Fruit fly (Drosophila melanogaster) ovary, adult (tissue): ENCODE measurements around the gene CG17192.

Experiments used
- CG17801 ChIP-seq: fragments of 200-800 bp; optimal IDR thresholded peaks from 2 replicates; lab custom pipeline; 2019; ENCODE audit warnings: missing biosample characterization, mild to moderate bottlenecking, missing genetic modification characterization, moderate library complexity; ENCODE audit not compliant: partially characterized antibody

The CG17192 gene

dm6 chr3R:27018187-27018586 lies at the start of gene CG17192:
TSS of gene CG17192 (minus strand) at chr3R:27018287.
- TF ChIP-seq CG17801 (GFP tag; lab: Kevin White, UChicago) = no peak

- no peak for TF ChIP-seq CG17801 (GFP tag; lab: Kevin White, UChicago)
Measured at dm6 chr3R:27067362-27067761, 49.3 kb upstream of the CG17192 start.

dm6 chr3R:27065136-27065535 lies 47.0 kb upstream of the CG17192 start, which contains the start of gene CG43935:
TSS of gene CG43935 (plus strand) at chr3R:27065436.
- no peak for TF ChIP-seq CG17801 (GFP tag; lab: Kevin White, UChicago)

DNA sequence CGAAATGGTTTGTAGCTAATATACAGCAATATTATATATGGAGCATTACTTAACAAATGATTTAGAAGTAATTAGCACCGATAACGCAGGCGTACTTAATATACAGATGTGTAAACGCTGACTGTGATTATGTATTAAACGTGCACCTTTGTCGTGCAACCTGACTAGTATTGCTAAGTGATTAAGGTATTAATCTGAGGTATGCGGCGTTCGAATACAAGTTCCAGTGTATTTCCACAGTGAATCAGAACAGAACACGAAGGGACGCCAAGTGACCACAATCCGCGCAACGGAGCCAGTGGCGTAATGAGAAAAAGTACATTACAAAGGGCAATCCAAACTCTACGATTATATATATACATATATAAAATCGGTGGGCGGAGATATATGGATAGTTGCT lies 46.0 kb upstream of the CG17192 start, which contains the start of gene Nep5:
Nep5 (minus strand) TSS at position 101 of the 400 bp plus-strand sequence.
- TF ChIP-seq CG17801 (GFP tag; lab: Kevin White, UChicago) = no peak

- TF ChIP-seq CG17801 (GFP tag; lab: Kevin White, UChicago) = no peak
Measured at dm6 chr3R:27061916-27062315, 43.8 kb upstream of the CG17192 start, which contains the start of gene CG34292. TSS of gene CG34292 (plus strand) at chr3R:27062216.

dm6 chr3R:27056152-27056551 lies 38.1 kb upstream of the CG17192 start:
- no peak for TF ChIP-seq CG17801 (GFP tag; lab: Kevin White, UChicago)

- no peak for TF ChIP-seq CG17801 (GFP tag; lab: Kevin White, UChicago)
Measured at dm6 chr3R:27049549-27049948, 31.5 kb upstream of the CG17192 start.

DNA sequence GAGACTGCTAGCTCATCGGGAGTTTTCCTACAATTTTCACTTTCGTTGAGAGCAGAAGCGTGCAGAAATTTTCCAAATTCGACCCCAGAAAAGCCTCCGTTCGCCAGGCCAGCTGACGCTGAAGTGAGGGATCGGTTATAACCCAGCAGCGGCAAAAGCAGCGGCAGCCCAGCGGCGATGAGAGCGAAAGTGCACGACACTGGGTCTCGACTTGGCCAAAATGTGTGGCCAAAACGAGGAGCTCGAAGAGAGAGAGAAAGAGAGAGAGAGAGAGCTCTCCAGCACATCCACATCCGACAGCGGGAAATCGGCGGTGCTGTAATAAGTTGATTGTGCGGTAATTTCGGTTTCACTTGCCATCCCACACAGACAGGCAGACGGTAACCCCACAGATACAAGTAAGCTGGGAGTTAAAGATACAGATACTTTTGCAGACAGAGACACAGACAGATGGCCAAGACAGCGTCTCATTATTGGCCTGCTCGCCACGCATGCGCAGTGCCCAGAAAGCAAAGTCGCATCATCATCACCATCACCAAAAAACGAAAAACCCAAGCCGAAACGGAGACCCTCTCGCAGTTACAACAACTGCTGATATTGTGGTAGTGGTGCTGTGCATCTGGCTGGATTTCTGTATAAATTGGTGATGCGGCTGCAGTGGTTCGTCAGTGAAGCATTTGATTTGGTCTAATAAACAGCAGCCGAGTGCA lies 30.6 kb upstream of the CG17192 start, which contains the start of gene TwdlT:
TwdlT (plus strand) TSS at position 660 of the 710 bp plus-strand sequence.
- no peak for TF ChIP-seq CG17801 (GFP tag; lab: Kevin White, UChicago)

DNA sequence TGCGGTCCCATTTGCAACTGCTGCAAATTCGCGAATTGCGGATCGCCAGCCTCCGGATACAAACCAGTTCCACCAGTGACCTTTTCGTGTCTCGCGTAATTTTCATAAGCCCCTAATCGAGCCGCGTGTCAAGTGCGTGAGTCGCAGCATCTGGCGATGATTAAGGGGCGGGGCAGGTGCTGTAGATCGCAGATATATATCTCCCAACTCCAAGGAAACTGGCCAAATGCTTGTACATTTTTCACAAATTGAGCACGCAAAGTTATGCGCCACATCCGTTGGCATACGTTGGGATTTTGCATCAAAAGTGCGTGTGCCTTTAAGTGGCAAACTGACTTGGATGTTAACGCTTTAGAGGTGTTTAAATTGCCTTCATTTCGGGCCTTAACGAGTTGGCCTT lies 22.0 kb upstream of the CG17192 start:
- TF ChIP-seq CG17801 (GFP tag; lab: Kevin White, UChicago) = no peak

DNA sequence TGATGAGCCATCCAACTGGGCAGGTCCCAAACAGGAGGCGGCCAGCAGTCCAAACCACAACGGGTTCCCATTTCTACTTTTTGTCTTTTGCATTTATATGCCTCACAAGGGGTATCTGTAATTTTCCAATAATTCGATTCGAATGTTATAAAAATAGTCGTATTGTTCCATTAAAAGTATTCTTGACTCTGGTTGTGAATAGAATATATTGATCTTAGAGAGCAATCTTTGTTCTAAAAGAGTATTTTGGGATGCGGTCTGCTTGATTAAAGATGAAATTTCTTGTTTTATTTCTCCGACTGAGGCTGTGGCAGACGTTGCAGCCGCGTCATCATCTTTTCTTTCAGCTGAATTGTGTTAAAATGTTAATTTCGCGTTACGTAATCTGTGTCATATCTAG lies 15.8 kb upstream of the CG17192 start:
- TF ChIP-seq CG17801 (GFP tag; lab: Kevin White, UChicago) = no peak

DNA sequence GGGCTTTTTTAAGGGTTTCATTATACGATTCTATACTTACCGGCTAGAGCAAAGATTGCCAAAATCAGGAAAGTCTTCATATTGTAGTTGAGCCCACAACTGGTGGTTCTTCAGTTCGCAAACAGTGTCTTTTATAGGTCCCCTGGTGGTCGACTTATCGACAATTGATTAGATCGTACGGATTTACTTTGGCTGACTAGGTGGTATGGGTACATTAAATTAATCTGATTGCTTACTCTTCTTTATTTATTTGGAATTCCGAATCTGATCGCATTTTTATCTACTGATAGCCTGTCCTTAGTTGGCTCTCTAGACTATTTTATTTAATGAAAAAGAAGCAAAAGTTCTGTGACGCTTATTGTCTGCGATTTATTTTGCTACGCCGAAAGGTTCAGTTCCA lies 7.9 kb upstream of the CG17192 start, which contains the start of gene CG6271:
CG6271 (minus strand) TSS at position 101 of the 400 bp plus-strand sequence.
- TF ChIP-seq CG17801 (GFP tag; lab: Kevin White, UChicago) = no peak

dm6 chr3R:27023117-27023516 lies 5.0 kb upstream of the CG17192 start, which contains the start of gene CG6277:
TSS of gene CG6277 (minus strand) at chr3R:27023217.
- no peak for TF ChIP-seq CG17801 (GFP tag; lab: Kevin White, UChicago)

- no peak for TF ChIP-seq CG17801 (GFP tag; lab: Kevin White, UChicago)
Measured at dm6 chr3R:27021278-27021677, 3.2 kb upstream of the CG17192 start, which contains the start of gene CG6283. TSS of gene CG6283 (minus strand) at chr3R:27021378.

dm6 chr3R:27019701-27020172 lies 1.6 kb upstream of the CG17192 start, which contains the start of gene CG17191:
TSS of gene CG17191 (minus strand) at chr3R:27019751.
- no peak for TF ChIP-seq CG17801 (GFP tag; lab: Kevin White, UChicago)

- no peak for TF ChIP-seq CG17801 (GFP tag; lab: Kevin White, UChicago)
Measured at dm6 chr3R:27007022-27007421, 11.1 kb downstream of the CG17192 start, which contains the start of gene CG6295. TSS of gene CG6295 (minus strand) at chr3R:27007055.

- TF ChIP-seq CG17801 (GFP tag; lab: Kevin White, UChicago) = no peak
Measured at dm6 chr3R:27005338-27005737, 12.7 kb downstream of the CG17192 start, which contains the start of gene CG6296. TSS of gene CG6296 (minus strand) at chr3R:27005469.
